Fruit fly (Drosophila melanogaster) whole organism, embryonic: ENCODE results near the gene CG11178.
A peak's percentile ranks its signal among the peaks of the same experiment; 100 is the strongest.

Experiments
- Ada2b ChIP-seq: fragments of 200-800 bp; sonication (Bioruptor generic); IDR thresholded peaks from 2 replicates; pipeline ENCODE4 v1.3.6; 2022; ENCODE audit warnings: missing biosample characterization, missing genetic modification characterization
- Aef1 ChIP-seq: fragments of 200-800 bp; sonication (Bioruptor generic); IDR thresholded peaks from 3 replicates; pipeline ENCODE4 v1.3.6; 2022; ENCODE audit warnings: missing biosample characterization, missing genetic modification characterization
- Antp ChIP-seq: fragments of 200-800 bp; sonication (Bioruptor generic); optimal IDR thresholded peaks from 3 replicates; lab custom pipeline; 2016; ENCODE audit warnings: missing biosample characterization, missing genetic modification characterization
- Awh ChIP-seq: fragments of 200-800 bp; sonication (Bioruptor generic); IDR thresholded peaks from 2 replicates; pipeline ENCODE4, ENCODE4 v1.3.6; 2022; ENCODE audit warnings: missing biosample characterization, missing genetic modification characterization
- BEAF-32 ChIP-seq: fragments of 200-800 bp; sonication (Bioruptor generic); optimal IDR thresholded peaks from 3 replicates; lab custom pipeline; 2017; ENCODE audit warnings: missing biosample characterization, missing genetic modification characterization, mild to moderate bottlenecking, moderate library complexity, missing genetic modification reagents
- CG10209 ChIP-seq: fragments of 200-800 bp; sonication (Bioruptor generic); optimal IDR thresholded peaks from 3 replicates; lab custom pipeline; 2017; ENCODE audit warnings: missing biosample characterization, mild to moderate bottlenecking, missing genetic modification characterization, missing genetic modification reagents
- CG13296 ChIP-seq: fragments of 200-800 bp; sonication (Bioruptor generic); optimal IDR thresholded peaks from 3 replicates; lab custom pipeline; 2018; ENCODE audit warnings: missing biosample characterization, mild to moderate bottlenecking, missing genetic modification characterization
- CG14441 ChIP-seq: fragments of 200-800 bp; sonication (Bioruptor generic); IDR thresholded peaks from 2 replicates; pipeline ENCODE4 v1.3.6; 2022; ENCODE audit warnings: missing biosample characterization, missing genetic modification characterization
- CG1529 ChIP-seq: fragments of 200-800 bp; sonication (Bioruptor generic); optimal IDR thresholded peaks from 3 replicates; lab custom pipeline; 2018; ENCODE audit warnings: missing biosample characterization, missing genetic modification characterization
- CG15479 ChIP-seq: fragments of 200-800 bp; sonication (Bioruptor generic); optimal IDR thresholded peaks from 3 replicates; lab custom pipeline; 2019; ENCODE audit warnings: missing biosample characterization, mild to moderate bottlenecking, missing genetic modification characterization, moderate library complexity
- CG1602 ChIP-seq: fragments of 200-800 bp; sonication (Bioruptor generic); optimal IDR thresholded peaks from 3 replicates; lab custom pipeline; 2016; ENCODE audit warnings: missing biosample characterization, missing genetic modification characterization
- CG17829 ChIP-seq: fragments of 200-800 bp; optimal IDR thresholded peaks from 2 replicates; lab custom pipeline; 2019; ENCODE audit warnings: missing biosample characterization, mild to moderate bottlenecking, missing genetic modification characterization, moderate library complexity
- CG18011 ChIP-seq: fragments of 200-800 bp; sonication (Bioruptor generic); optimal IDR thresholded peaks from 2 replicates; lab custom pipeline; 2017; ENCODE audit warnings: missing biosample characterization, missing genetic modification characterization, mild to moderate bottlenecking, moderate library complexity, missing genotype
- CG18619 ChIP-seq: fragments of 200-800 bp; sonication (Bioruptor generic); optimal IDR thresholded peaks from 3 replicates; lab custom pipeline; 2017; ENCODE audit warnings: missing biosample characterization, mild to moderate bottlenecking, missing genetic modification characterization
- CG2120 ChIP-seq: fragments of 200-800 bp; sonication (Bioruptor generic); optimal IDR thresholded peaks from 3 replicates; lab custom pipeline; 2016; ENCODE audit warnings: missing biosample characterization, missing genetic modification characterization
- CG30403 ChIP-seq: fragments of 200-800 bp; sonication (Bioruptor generic); optimal IDR thresholded peaks from 3 replicates; lab custom pipeline; 2016; ENCODE audit warnings: missing biosample characterization, missing genetic modification characterization
- CG3838 ChIP-seq: fragments of 200-800 bp; sonication (Bioruptor generic); optimal IDR thresholded peaks from 3 replicates; lab custom pipeline; 2016; ENCODE audit warnings: missing biosample characterization, missing genetic modification characterization
- CG4328 ChIP-seq: fragments of 200-800 bp; sonication (Bioruptor generic); optimal IDR thresholded peaks from 3 replicates; lab custom pipeline; 2017; ENCODE audit warnings: missing biosample characterization, missing genetic modification reagents, missing genetic modification characterization
- CG4707 ChIP-seq: fragments of 200-800 bp; sonication (Bioruptor generic); optimal IDR thresholded peaks from 2 replicates; lab custom pipeline; 2018; ENCODE audit warnings: missing biosample characterization, mild to moderate bottlenecking, missing genetic modification characterization, moderate library complexity
- CG6765 ChIP-seq: fragments of 200-800 bp; sonication (Bioruptor generic); optimal IDR thresholded peaks from 3 replicates; lab custom pipeline; 2017; ENCODE audit warnings: missing biosample characterization, mild to moderate bottlenecking, missing genetic modification characterization
- CG8924 ChIP-seq: fragments of 200-800 bp; optimal IDR thresholded peaks from 3 replicates; lab custom pipeline; 2019; ENCODE audit warnings: missing biosample characterization, mild to moderate bottlenecking, missing genetic modification characterization, moderate library complexity
- CG8944 ChIP-seq: fragments of 200-800 bp; sonication (Bioruptor generic); optimal IDR thresholded peaks from 3 replicates; lab custom pipeline; 2016; ENCODE audit warnings: missing biosample characterization, missing genetic modification characterization
- CG9797 ChIP-seq: fragments of 200-800 bp; sonication (Bioruptor generic); optimal IDR thresholded peaks from 3 replicates; lab custom pipeline; 2018; ENCODE audit warnings: missing biosample characterization, mild to moderate bottlenecking, missing genetic modification characterization
- Deaf1 ChIP-seq: fragments of 200-800 bp; optimal IDR thresholded peaks from 3 replicates; lab custom pipeline; 2019; ENCODE audit warnings: missing biosample characterization, mild to moderate bottlenecking, missing genetic modification characterization, moderate library complexity
- Dfd ChIP-seq, 2 experiments: fragments of >200 bp; optimal IDR thresholded peaks; 2 replicates each; lab custom pipeline; 2017; ENCODE audit warnings: missing biosample characterization in 2 of 2, missing genetic modification characterization in 2 of 2
- Dref ChIP-seq: fragments of 200-800 bp; sonication (Bioruptor generic); IDR thresholded peaks from 2 replicates; pipeline ENCODE4 v1.3.6; 2022; ENCODE audit warnings: missing biosample characterization, missing genetic modification characterization
- E2f1 ChIP-seq: fragments of 200-800 bp; sonication (Bioruptor generic); IDR thresholded peaks from 2 replicates; pipeline ENCODE4 v1.3.6; 2022; ENCODE audit warnings: missing biosample characterization, missing genetic modification characterization
- Fer1 ChIP-seq: fragments of 200-800 bp; sonication (Bioruptor generic); optimal IDR thresholded peaks from 2 replicates; lab custom pipeline; 2017; ENCODE audit warnings: missing biosample characterization, mild to moderate bottlenecking, missing genetic modification characterization
- HLH3B ChIP-seq: fragments of 200-800 bp; sonication (Bioruptor generic); IDR thresholded peaks from 2 replicates; pipeline ENCODE4 v1.3.6; 2022; ENCODE audit warnings: missing biosample characterization, missing genetic modification characterization
- Hmr ChIP-seq: fragments of 200-800 bp; sonication (Bioruptor generic); optimal IDR thresholded peaks from 3 replicates; lab custom pipeline; 2017; ENCODE audit warnings: mild to moderate bottlenecking, missing biosample characterization, missing genetic modification reagents, missing genetic modification characterization
- Myb ChIP-seq: fragments of 200-800 bp; sonication (Bioruptor generic); optimal IDR thresholded peaks from 2 replicates; lab custom pipeline; 2016; ENCODE audit warnings: missing biosample characterization, missing genetic modification characterization
- Nf-YC ChIP-seq: fragments of 200-800 bp; optimal IDR thresholded peaks from 3 replicates; lab custom pipeline; 2019; ENCODE audit warnings: missing biosample characterization, mild to moderate bottlenecking, missing genetic modification characterization, moderate library complexity
- Pdp1 ChIP-seq, 2 experiments: fragments of 200-800 bp; sonication (Bioruptor generic); optimal IDR thresholded peaks; 3 replicates each; lab custom pipeline; 2016; ENCODE audit warnings: missing biosample characterization in 2 of 2, missing genetic modification characterization in 2 of 2, mild to moderate bottlenecking in 1 of 2, moderate library complexity in 1 of 2
- Sry-δ ChIP-seq: fragments of 200-800 bp; sonication (Bioruptor generic); optimal IDR thresholded peaks from 2 replicates; lab custom pipeline; 2016; ENCODE audit warnings: missing biosample characterization, missing genetic modification characterization
- Stat92E ChIP-seq, 3 experiments: fragments of >200 bp in 2 of 3; fragments of 200-800 bp in 1 of 3; sonication (Bioruptor generic) in 1 of 3; optimal IDR thresholded peaks; 2 replicates each; lab custom pipeline; 2017 to 2019; ENCODE audit warnings: missing biosample characterization in 3 of 3, missing genetic modification characterization in 3 of 3, mild to moderate bottlenecking in 1 of 3, moderate library complexity in 1 of 3
- Xrp1 ChIP-seq: fragments of 200-800 bp; sonication (Bioruptor generic); IDR thresholded peaks from 2 replicates; pipeline ENCODE4 v1.3.6; 2022; ENCODE audit warnings: missing biosample characterization, missing genetic modification characterization
- az2 ChIP-seq: fragments of 200-800 bp; sonication (Bioruptor generic); optimal IDR thresholded peaks from 3 replicates; lab custom pipeline; 2016; ENCODE audit warnings: missing biosample characterization, missing genetic modification characterization
- bigmax ChIP-seq: fragments of 200-800 bp; sonication (Bioruptor generic); optimal IDR thresholded peaks from 2 replicates; lab custom pipeline; 2018; ENCODE audit warnings: missing biosample characterization, mild to moderate bottlenecking, missing genetic modification characterization
- bsh ChIP-seq, 2 experiments: fragments of 200-800 bp; sonication (Bioruptor generic); optimal IDR thresholded peaks; 2 replicates each; lab custom pipeline; 2017 to 2018; ENCODE audit warnings: mild to moderate bottlenecking in 2 of 2, missing biosample characterization in 2 of 2, missing genetic modification characterization in 2 of 2, moderate library complexity in 1 of 2
- ewg ChIP-seq: fragments of 200-800 bp; sonication (Bioruptor generic); optimal IDR thresholded peaks from 3 replicates; lab custom pipeline; 2017; ENCODE audit warnings: mild to moderate bottlenecking, missing biosample characterization, missing genetic modification reagents, missing genetic modification characterization
- gfzf ChIP-seq: fragments of 200-800 bp; sonication (Bioruptor generic); optimal IDR thresholded peaks from 2 replicates; lab custom pipeline; 2016; ENCODE audit warnings: missing biosample characterization, mild to moderate bottlenecking, missing genetic modification characterization, moderate library complexity
- gsb ChIP-seq: fragments of 200-800 bp; sonication (Bioruptor generic); IDR thresholded peaks from 2 replicates; pipeline ENCODE4 v1.3.6; 2022; ENCODE audit warnings: missing biosample characterization, missing genetic modification characterization
- mirr ChIP-seq: fragments of 200-800 bp; sonication (Bioruptor generic); optimal IDR thresholded peaks from 3 replicates; lab custom pipeline; 2018; ENCODE audit warnings: missing biosample characterization, mild to moderate bottlenecking, missing genetic modification characterization
- pho ChIP-seq: fragments of 200-800 bp; sonication (Bioruptor generic); optimal IDR thresholded peaks from 2 replicates; lab custom pipeline; 2016; ENCODE audit warnings: missing biosample characterization, missing genetic modification characterization
- pita ChIP-seq: fragments of 200-800 bp; sonication (Bioruptor generic); optimal IDR thresholded peaks from 2 replicates; lab custom pipeline; 2017; ENCODE audit warnings: missing biosample characterization, mild to moderate bottlenecking, missing genetic modification characterization
- salm ChIP-seq: fragments of 200-800 bp; sonication (Bioruptor generic); optimal IDR thresholded peaks from 2 replicates; lab custom pipeline; 2018; ENCODE audit warnings: missing biosample characterization, mild to moderate bottlenecking, missing genetic modification characterization
- ttk ChIP-seq: fragments of 200-800 bp; sonication (Bioruptor generic); IDR thresholded peaks from 2 replicates; pipeline ENCODE4 v2.1.2; 2022; ENCODE audit warnings: missing biosample characterization, missing genetic modification characterization
- twi ChIP-seq: fragments of 200-800 bp; optimal IDR thresholded peaks from 2 replicates; lab custom pipeline; 2019; ENCODE audit warnings: missing biosample characterization, mild to moderate bottlenecking, missing genetic modification characterization, moderate library complexity
- vnd ChIP-seq: fragments of 200-800 bp; sonication (Bioruptor generic); IDR thresholded peaks from 3 replicates; pipeline ENCODE4 v1.3.6; 2022; ENCODE audit warnings: missing biosample characterization, missing genetic modification characterization; ENCODE audit not compliant: partially characterized antibody

The CG11178 gene

DNA sequence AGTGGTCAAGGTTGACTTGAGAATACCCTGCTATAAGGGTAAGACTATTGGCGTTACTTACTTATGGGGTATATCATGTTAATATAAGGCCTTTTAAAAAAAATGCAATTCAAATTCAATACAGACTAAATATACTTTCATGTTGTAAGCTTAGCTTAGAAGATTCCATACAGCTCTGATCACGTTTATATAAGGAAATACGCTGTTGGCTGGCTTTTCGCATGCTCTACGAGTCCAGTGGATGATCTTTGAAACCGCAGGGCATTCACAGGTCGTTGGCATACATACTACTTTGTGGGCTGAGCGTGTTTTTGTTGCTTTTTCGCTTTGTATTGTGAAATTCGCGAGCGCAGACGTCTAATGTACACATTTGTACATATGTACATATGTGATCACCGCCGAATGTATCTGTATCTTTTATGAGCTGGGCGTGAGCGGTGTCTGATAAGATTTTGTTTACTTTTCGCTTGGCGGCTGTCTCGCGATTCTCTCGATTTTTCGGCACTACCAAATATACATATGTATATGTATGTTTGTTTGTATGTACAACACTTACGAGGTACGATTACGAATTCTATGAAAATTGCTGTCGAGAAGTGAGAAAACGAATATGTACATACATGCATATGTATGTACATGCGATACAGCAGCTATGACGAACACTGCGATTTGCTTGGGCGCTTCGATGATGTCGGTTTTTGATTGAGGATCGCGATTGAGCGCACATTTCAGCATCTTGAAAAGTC lies 28.9 kb downstream of the CG11178 start (continued):
- TF ChIP-seq Antp (GFP tag; lab: Kevin White, UChicago) (peak; percentile 25), CG14441 (GFP tag; lab: Robert Waterston, UW) (no peak), mirr (GFP tag; lab: Kevin White, UChicago) (peak; percentile 90), pita (GFP tag; lab: Kevin White, UChicago) (no peak), CG1529 (no peak), CG18619 (GFP tag; lab: Kevin White, UChicago) (peak; percentile 32), gsb (GFP tag; lab: Robert Waterston, UW) (peak; percentile 25; the same call in 1 of the 2 replicates), bigmax (GFP tag; lab: Kevin White, UChicago) (no peak), CG2120 (GFP tag; lab: Kevin White, UChicago) (peak; percentile 83), CG9797 (no peak), CG30403 (GFP tag; lab: Kevin White, UChicago) (peak; percentile 56), Nf-YC (tag; lab: Kevin White, UChicago) (peak; percentile 42), Fer1 (GFP tag; lab: Kevin White, UChicago) (peak; percentile 80), E2f1 (GFP tag; lab: Robert Waterston, UW) (no peak), salm (tag; lab: Kevin White, UChicago) (no peak), CG4707 (GFP tag; lab: Kevin White, UChicago) (peak; percentile 15), Stat92E (GFP tag; optimal IDR thresholded peaks at IDR 0.05; lab: Kevin White, UChicago) (no peak), CG13296 (GFP tag; lab: Kevin White, UChicago) (peak; percentile 80), ewg (GFP tag; lab: Kevin White, UChicago) (no peak), CG3838 (GFP tag; lab: Kevin White, UChicago) (no peak), Awh (GFP tag; lab: Robert Waterston, UW) (peak; percentile 61; the same call in 1 of the 2 replicates), Sry-δ (GFP tag; lab: Kevin White, UChicago) (no peak), Hmr (GFP tag; lab: Kevin White, UChicago) (peak; percentile 81), bsh (GFP tag; optimal IDR thresholded peaks at IDR 0.05; lab: Kevin White, UChicago) (no peak), pho (GFP tag; lab: Kevin White, UChicago) (peak; percentile 65), HLH3B (GFP tag; lab: Robert Waterston, UW) (peak; percentile 27; the same call in 1 of the 2 replicates), CG10209 (GFP tag; lab: Kevin White, UChicago) (peak; percentile 63), Dfd (GFP tag; optimal IDR thresholded peaks at IDR 0.05; lab: Kevin White, UChicago) (no peak), Dref (no peak), CG6765 (GFP tag; lab: Kevin White, UChicago) (peak; percentile 65), az2 (GFP tag; lab: Kevin White, UChicago) (no peak), CG17829 (tag; lab: Kevin White, UChicago) (no peak), CG18011 (GFP tag; lab: Kevin White, UChicago) (no peak), ttk (GFP tag; lab: Robert Waterston, UW) (no peak), gfzf (no peak), CG15479 (GFP tag; lab: Kevin White, UChicago) (peak; percentile 94), BEAF-32 (no peak), Aef1 (GFP tag; lab: Robert Waterston, UW) (no peak; the same call in 2 of the 3 replicates), Deaf1 (tag; lab: Kevin White, UChicago) (no peak), CG1602 (GFP tag; lab: Kevin White, UChicago) (no peak), CG4328 (GFP tag; lab: Kevin White, UChicago) (peak; percentile 72), twi (peak; percentile 1), CG8944 (GFP tag; lab: Kevin White, UChicago) (peak; percentile 8), Xrp1 (GFP tag; lab: Robert Waterston, UW) (peak; percentile 38), Ada2b (GFP tag; lab: Robert Waterston, UW) (no peak), Myb (GFP tag; lab: Kevin White, UChicago) (peak; percentile 27), vnd (no peak), Pdp1 (GFP tag; optimal IDR thresholded peaks at IDR 0.05; lab: Kevin White, UChicago) (peak; percentile 43 to 55), CG8924 (tag; lab: Kevin White, UChicago) (peak; percentile 6)
